Fruit fly (Drosophila melanogaster) whole organism, embryonic: ENCODE measurements around the gene Rassf.

ENCODE experiments used
- Abd-B ChIP-seq: fragments of 200-800 bp; sonication (Bioruptor generic); optimal IDR thresholded peaks from 2 replicates; lab custom pipeline; 2018; ENCODE audit warnings: missing biosample characterization, mild to moderate bottlenecking, missing genetic modification characterization, moderate library complexity
- Adf1 ChIP-seq: fragments of 200-800 bp; sonication (Bioruptor generic); IDR thresholded peaks from 2 replicates; pipeline ENCODE4 v1.3.6; 2022; ENCODE audit warnings: missing biosample characterization, missing genetic modification characterization
- BtbVII ChIP-seq: fragments of 200-800 bp; sonication (Bioruptor generic); optimal IDR thresholded peaks from 3 replicates; lab custom pipeline; 2017; ENCODE audit warnings: missing biosample characterization, mild to moderate bottlenecking, missing genetic modification characterization
- CG10147 ChIP-seq: fragments of 200-800 bp; sonication (Bioruptor generic); optimal IDR thresholded peaks from 2 replicates; lab custom pipeline; 2019; ENCODE audit warnings: missing biosample characterization, mild to moderate bottlenecking, missing genetic modification characterization, moderate library complexity
- CG10209 ChIP-seq: fragments of 200-800 bp; sonication (Bioruptor generic); optimal IDR thresholded peaks from 3 replicates; lab custom pipeline; 2017; ENCODE audit warnings: missing biosample characterization, mild to moderate bottlenecking, missing genetic modification characterization, missing genetic modification reagents
- CG10979 ChIP-seq: fragments of 200-800 bp; sonication (Bioruptor generic); optimal IDR thresholded peaks from 2 replicates; lab custom pipeline; 2018; ENCODE audit warnings: missing biosample characterization, mild to moderate bottlenecking, missing genetic modification characterization, moderate library complexity
- CG11247 ChIP-seq: fragments of 200-800 bp; sonication (Bioruptor generic); IDR thresholded peaks from 2 replicates; pipeline ENCODE4 v1.3.6; 2022; ENCODE audit warnings: missing biosample characterization, missing genetic modification characterization
- CG11398 ChIP-seq: fragments of 200-800 bp; sonication (Bioruptor generic); optimal IDR thresholded peaks from 2 replicates; lab custom pipeline; 2016; ENCODE audit warnings: missing biosample characterization, missing genetic modification characterization
- CG12236 ChIP-seq: fragments of 200-800 bp; sonication (Bioruptor generic); optimal IDR thresholded peaks from 2 replicates; lab custom pipeline; 2016; ENCODE audit warnings: missing biosample characterization, missing genetic modification characterization
- CG1233 ChIP-seq: fragments of 200-800 bp; sonication (Bioruptor generic); optimal IDR thresholded peaks from 4 replicates; lab custom pipeline; 2018; ENCODE audit warnings: missing biosample characterization, mild to moderate bottlenecking, missing genetic modification characterization
- CG16813 ChIP-seq: fragments of 200-800 bp; sonication (Bioruptor generic); IDR thresholded peaks from 3 replicates; pipeline ENCODE4 v1.3.6; 2022; ENCODE audit warnings: missing biosample characterization, missing genetic modification characterization; ENCODE audit not compliant: partially characterized antibody
- CG18619 ChIP-seq: fragments of 200-800 bp; sonication (Bioruptor generic); optimal IDR thresholded peaks from 3 replicates; lab custom pipeline; 2017; ENCODE audit warnings: missing biosample characterization, mild to moderate bottlenecking, missing genetic modification characterization
- CG18764 ChIP-seq: fragments of 200-800 bp; sonication (Bioruptor generic); optimal IDR thresholded peaks from 3 replicates; lab custom pipeline; 2016; ENCODE audit warnings: missing biosample characterization, missing genetic modification characterization
- CG2678 ChIP-seq: fragments of 200-800 bp; sonication (Bioruptor generic); optimal IDR thresholded peaks from 3 replicates; lab custom pipeline; 2019; ENCODE audit warnings: missing biosample characterization, mild to moderate bottlenecking, missing genetic modification characterization, moderate library complexity
- CG32532 ChIP-seq: fragments of 200-800 bp; sonication (Bioruptor generic); IDR thresholded peaks from 2 replicates; pipeline ENCODE4 v1.3.6; 2022; ENCODE audit warnings: missing biosample characterization, missing genetic modification characterization
- CG33213 ChIP-seq: fragments of 200-800 bp; sonication (Bioruptor generic); optimal IDR thresholded peaks from 3 replicates; lab custom pipeline; 2016; ENCODE audit warnings: missing biosample characterization, missing genetic modification characterization
- CG33557 ChIP-seq: fragments of 200-800 bp; sonication (Bioruptor generic); optimal IDR thresholded peaks from 2 replicates; lab custom pipeline; 2019; ENCODE audit warnings: missing biosample characterization, mild to moderate bottlenecking, missing genetic modification characterization, moderate library complexity
- CG3995 ChIP-seq: fragments of 200-800 bp; sonication (Bioruptor generic); optimal IDR thresholded peaks from 3 replicates; lab custom pipeline; 2016; ENCODE audit warnings: missing biosample characterization, missing genetic modification characterization
- CG4617 ChIP-seq: fragments of 200-800 bp; sonication (Bioruptor generic); optimal IDR thresholded peaks from 3 replicates; lab custom pipeline; 2016; ENCODE audit warnings: missing biosample characterization, missing genetic modification characterization, borderline replicate concordance
- CG6854 ChIP-seq: fragments of 200-800 bp; sonication (Bioruptor generic); optimal IDR thresholded peaks from 3 replicates; lab custom pipeline; 2017; ENCODE audit warnings: missing biosample characterization, mild to moderate bottlenecking, missing genetic modification characterization
- CG7987 ChIP-seq: fragments of 200-800 bp; sonication (Bioruptor generic); optimal IDR thresholded peaks from 2 replicates; lab custom pipeline; 2018; ENCODE audit warnings: missing biosample characterization, mild to moderate bottlenecking, missing genetic modification characterization, moderate library complexity
- CG8765 ChIP-seq: fragments of 200-800 bp; sonication (Bioruptor generic); IDR thresholded peaks from 2 replicates; pipeline ENCODE4 v1.3.6; 2022; ENCODE audit warnings: missing biosample characterization, missing genetic modification characterization
- Camta ChIP-seq: fragments of 200-800 bp; sonication (Bioruptor generic); optimal IDR thresholded peaks from 2 replicates; lab custom pipeline; 2016; ENCODE audit warnings: missing biosample characterization, missing genetic modification characterization
- Drgx ChIP-seq: fragments of 200-800 bp; sonication (Bioruptor generic); IDR thresholded peaks from 2 replicates; pipeline ENCODE4 v1.3.6; 2022; ENCODE audit warnings: missing biosample characterization, missing genetic modification characterization
- Ets97D ChIP-seq: fragments of 200-800 bp; sonication (Bioruptor generic); optimal IDR thresholded peaks from 3 replicates; lab custom pipeline; 2016; ENCODE audit warnings: missing biosample characterization, missing genetic modification characterization
- Hand ChIP-seq: fragments of 200-800 bp; sonication (Bioruptor generic); optimal IDR thresholded peaks from 2 replicates; lab custom pipeline; 2017; ENCODE audit warnings: mild to moderate bottlenecking, missing biosample characterization, missing genetic modification reagents, missing genetic modification characterization
- Hey ChIP-seq: fragments of 200-800 bp; sonication (Bioruptor generic); optimal IDR thresholded peaks from 3 replicates; lab custom pipeline; 2018; ENCODE audit warnings: missing biosample characterization, mild to moderate bottlenecking, missing genetic modification characterization
- Myb ChIP-seq: fragments of 200-800 bp; sonication (Bioruptor generic); optimal IDR thresholded peaks from 2 replicates; lab custom pipeline; 2016; ENCODE audit warnings: missing biosample characterization, missing genetic modification characterization
- Oli ChIP-seq: fragments of 200-800 bp; sonication (Bioruptor generic); optimal IDR thresholded peaks from 2 replicates; lab custom pipeline; 2018; ENCODE audit warnings: missing biosample characterization, mild to moderate bottlenecking, missing genetic modification characterization, moderate library complexity
- Pdp1 ChIP-seq, 2 experiments: fragments of 200-800 bp; sonication (Bioruptor generic); optimal IDR thresholded peaks; 3 replicates each; lab custom pipeline; 2016; ENCODE audit warnings: missing biosample characterization in 2 of 2, missing genetic modification characterization in 2 of 2, mild to moderate bottlenecking in 1 of 2, moderate library complexity in 1 of 2
- Side ChIP-seq: fragments of 200-800 bp; sonication (Bioruptor generic); optimal IDR thresholded peaks from 2 replicates; lab custom pipeline; 2016; ENCODE audit warnings: missing biosample characterization, missing genetic modification characterization
- Six4 ChIP-seq: fragments of 200-800 bp; sonication (Bioruptor generic); optimal IDR thresholded peaks from 2 replicates; lab custom pipeline; 2016; ENCODE audit warnings: missing biosample characterization, missing genetic modification characterization
- az2 ChIP-seq: fragments of 200-800 bp; sonication (Bioruptor generic); optimal IDR thresholded peaks from 3 replicates; lab custom pipeline; 2016; ENCODE audit warnings: missing biosample characterization, missing genetic modification characterization
- bigmax ChIP-seq: fragments of 200-800 bp; sonication (Bioruptor generic); optimal IDR thresholded peaks from 2 replicates; lab custom pipeline; 2018; ENCODE audit warnings: missing biosample characterization, mild to moderate bottlenecking, missing genetic modification characterization
- chm ChIP-seq: fragments of 200-800 bp; sonication (Bioruptor generic); IDR thresholded peaks from 2 replicates; pipeline ENCODE4 v1.3.6; 2022; ENCODE audit warnings: missing biosample characterization, missing genetic modification characterization
- gt ChIP-seq: fragments of 200-800 bp; sonication (Bioruptor generic); IDR thresholded peaks from 2 replicates; pipeline ENCODE4 v1.3.6; 2022; ENCODE audit warnings: missing biosample characterization, missing genetic modification characterization
- h ChIP-seq: fragments of >200 bp; optimal IDR thresholded peaks from 2 replicates; lab custom pipeline; 2017
- jigr1 ChIP-seq: fragments of 200-800 bp; sonication (Bioruptor generic); IDR thresholded peaks from 3 replicates; pipeline ENCODE4 v1.3.6; 2022; ENCODE audit warnings: missing biosample characterization, missing genetic modification characterization
- jumu ChIP-seq: fragments of 200-800 bp; sonication (Bioruptor generic); optimal IDR thresholded peaks from 3 replicates; lab custom pipeline; 2016; ENCODE audit warnings: missing biosample characterization, missing genetic modification characterization
- kah ChIP-seq: fragments of 200-800 bp; sonication (Bioruptor generic); optimal IDR thresholded peaks from 2 replicates; lab custom pipeline; 2018; ENCODE audit warnings: missing biosample characterization, mild to moderate bottlenecking, missing genetic modification characterization
- lmd ChIP-seq: fragments of 200-800 bp; sonication (Bioruptor generic); IDR thresholded peaks from 2 replicates; pipeline ENCODE4 v1.3.6; 2022; ENCODE audit warnings: missing biosample characterization, missing genetic modification characterization
- onecut ChIP-seq: fragments of 200-800 bp; sonication (Bioruptor generic); IDR thresholded peaks from 2 replicates; pipeline ENCODE4 v1.3.6; 2022; ENCODE audit warnings: missing biosample characterization, missing genetic modification characterization
- pfk ChIP-seq: fragments of 200-800 bp; sonication (Bioruptor generic); optimal IDR thresholded peaks from 2 replicates; lab custom pipeline; 2018; ENCODE audit warnings: missing biosample characterization, mild to moderate bottlenecking, missing genetic modification characterization, moderate library complexity
- psq ChIP-seq: fragments of 200-800 bp; sonication (Bioruptor generic); optimal IDR thresholded peaks from 2 replicates; lab custom pipeline; 2017; ENCODE audit warnings: missing biosample characterization, missing genetic modification characterization
- sc ChIP-seq, 3 experiments: fragments of >200 bp in 2 of 3; fragments of 200-800 bp in 1 of 3; sonication (Bioruptor generic) in 1 of 3; optimal IDR thresholded peaks; 2 replicates in 2 of 3; 3 replicates in 1 of 3; lab custom pipeline; 2017; ENCODE audit warnings: mild to moderate bottlenecking in 1 of 3, missing biosample characterization in 1 of 3, missing genetic modification characterization in 1 of 3, missing genetic modification reagents in 1 of 3
- sens-2 ChIP-seq: fragments of 200-800 bp; sonication (Bioruptor generic); IDR thresholded peaks from 2 replicates; pipeline ENCODE4 v1.3.6; 2022; ENCODE audit warnings: missing biosample characterization, missing genetic modification characterization
- slbo ChIP-seq: fragments of 200-800 bp; sonication (Bioruptor generic); IDR thresholded peaks from 2 replicates; pipeline ENCODE4 v1.3.6; 2022; ENCODE audit warnings: missing biosample characterization, missing genetic modification characterization
- sug ChIP-seq: fragments of 200-800 bp; optimal IDR thresholded peaks from 2 replicates; lab custom pipeline; 2019; ENCODE audit warnings: missing biosample characterization, mild to moderate bottlenecking, missing genetic modification characterization, moderate library complexity
- unc-4 ChIP-seq: fragments of 200-800 bp; sonication (Bioruptor generic); IDR thresholded peaks from 2 replicates; pipeline ENCODE4 v1.3.6; 2022; ENCODE audit warnings: missing biosample characterization, missing genetic modification characterization; ENCODE audit not compliant: partially characterized antibody
- usp ChIP-seq: fragments of >200 bp; optimal IDR thresholded peaks from 2 replicates; lab custom pipeline; 2017; ENCODE audit warnings: missing biosample characterization, missing genetic modification characterization
- yki ChIP-seq: fragments of >200 bp; optimal IDR thresholded peaks from 3 replicates; lab custom pipeline; 2018

Gene Rassf

dm6 chr3R:23164630-23165029, 46.9 kb upstream of the Rassf start:
- TF ChIP-seq sc (optimal IDR thresholded peaks at IDR 0.05; lab: Kevin White, UChicago) = no peak
- no peak for TF ChIP-seq sc (GFP tag; optimal IDR thresholded peaks at IDR 0.05; lab: Kevin White, UChicago)
- no peak for TF ChIP-seq pfk (GFP tag; lab: Kevin White, UChicago)
- no peak for TF ChIP-seq Oli
- TF ChIP-seq CG1233 = no peak
- no peak for TF ChIP-seq kah
- TF ChIP-seq onecut (GFP tag; lab: Robert Waterston, UW) = no peak
- TF ChIP-seq CG8765 (GFP tag; lab: Robert Waterston, UW) = no peak
- TF ChIP-seq CG10209 = no peak
- TF ChIP-seq Abd-B (GFP tag; lab: Kevin White, UChicago) = no peak
- no peak for TF ChIP-seq CG10979 (tag; lab: Kevin White, UChicago)
- no peak for TF ChIP-seq sug (tag; lab: Kevin White, UChicago)
- TF ChIP-seq CG18764 = no peak

dm6 chr3R:23164134-23164533, 46.4 kb upstream of the Rassf start:
- TF ChIP-seq CG3995 (GFP tag; lab: Kevin White, UChicago) (no peak), gt (GFP tag; lab: Robert Waterston, UW) (no peak), CG7987 (GFP tag; lab: Kevin White, UChicago) (no peak), Six4 (GFP tag; lab: Kevin White, UChicago) (no peak), CG16813 (no peak), psq (GFP tag; lab: Kevin White, UChicago) (no peak), CG11398 (GFP tag; lab: Kevin White, UChicago) (no peak), Ets97D (GFP tag; lab: Kevin White, UChicago) (no peak), CG4617 (GFP tag; lab: Kevin White, UChicago) (no peak), Myb (GFP tag; lab: Kevin White, UChicago) (no peak), CG33557 (GFP tag; lab: Kevin White, UChicago) (no peak), CG32532 (no peak), Hey (no peak), Side (no peak), yki (lab: Kevin White, UChicago) (no peak), CG11247 (GFP tag; lab: Robert Waterston, UW) (no peak), CG33213 (GFP tag; lab: Kevin White, UChicago) (no peak)

- peak; percentile 45; the same call in 1 of the 2 replicates for TF ChIP-seq sens-2 (GFP tag; lab: Robert Waterston, UW)
- no peak for TF ChIP-seq jigr1
- TF ChIP-seq jumu (GFP tag; lab: Kevin White, UChicago) = no peak
- no peak for TF ChIP-seq h (lab: Kevin White, UChicago)
- TF ChIP-seq usp (GFP tag; lab: Kevin White, UChicago) = no peak
- no peak for TF ChIP-seq Camta (GFP tag; lab: Kevin White, UChicago)
- no peak for TF ChIP-seq az2 (GFP tag; lab: Kevin White, UChicago)
- TF ChIP-seq CG6854 (GFP tag; lab: Kevin White, UChicago) = no peak
- TF ChIP-seq Pdp1 (GFP tag; optimal IDR thresholded peaks at IDR 0.05; lab: Kevin White, UChicago) = no peak
- peak; percentile 58 for TF ChIP-seq CG2678
- no peak for TF ChIP-seq slbo (GFP tag; lab: Robert Waterston, UW)
- TF ChIP-seq Adf1 (GFP tag; lab: Robert Waterston, UW) = no peak
- no peak for TF ChIP-seq CG18619
- TF ChIP-seq Drgx (GFP tag; lab: Robert Waterston, UW) = no peak
- peak; percentile 13 for TF ChIP-seq Hand (GFP tag; lab: Kevin White, UChicago)
- TF ChIP-seq BtbVII (GFP tag; lab: Kevin White, UChicago) = peak; percentile 32
- TF ChIP-seq lmd (GFP tag; lab: Robert Waterston, UW) = no peak
- TF ChIP-seq CG12236 = no peak
- no peak for TF ChIP-seq CG10147
- peak; percentile 29 for TF ChIP-seq bigmax
- TF ChIP-seq chm (GFP tag; lab: Robert Waterston, UW) = no peak
- TF ChIP-seq unc-4 (GFP tag; lab: Robert Waterston, UW) = no peak
These were observed 43.6 kb upstream of the Rassf start, which contains the start of gene CG13829 for dm6 chr3R:23161288-23161870. Gene CG13829 (minus strand): TSS chr3R:23161338.
